Worm (Caenorhabditis elegans) whole organism, early embryonic: Measurements from ENCODE around the gene ZK370.6.

Experiments used
- B0310.2 ChIP-seq: sonication (generic microtip); optimal IDR thresholded peaks from 2 replicates; lab custom pipeline; 2016; ENCODE audit warnings: mild to moderate bottlenecking, missing genetic modification characterization, missing compliant biosample characterization
- F13C5.2 ChIP-seq: sonication (generic microtip); optimal IDR thresholded peaks from 2 replicates; lab custom pipeline; 2017; ENCODE audit warnings: mild to moderate bottlenecking, missing genetic modification characterization, inconsistent platforms, missing compliant biosample characterization
- aly-1 ChIP-seq: sonication (generic microtip); optimal IDR thresholded peaks from 2 replicates; lab custom pipeline; 2016; ENCODE audit warnings: missing genetic modification characterization, missing compliant biosample characterization
- ama-1 ChIP-seq: fragments of 150-350 bp; optimal IDR thresholded peaks from 2 replicates; lab custom pipeline; 2014
- ceh-13 ChIP-seq: fragments of 200-800 bp; sonication (Bioruptor generic); optimal IDR thresholded peaks from 2 replicates; lab custom pipeline; 2018; ENCODE audit warnings: mild to moderate bottlenecking, missing genetic modification characterization, missing compliant biosample characterization
- ceh-36 ChIP-seq: sonication (generic microtip); optimal IDR thresholded peaks from 2 replicates; lab custom pipeline; 2016; ENCODE audit warnings: missing genetic modification characterization, inconsistent platforms, missing compliant biosample characterization
- ets-7 ChIP-seq: sonication (generic microtip); optimal IDR thresholded peaks from 2 replicates; lab custom pipeline; 2016; ENCODE audit warnings: missing genotype, missing genetic modification characterization, missing compliant biosample characterization
- flt-1 ChIP-seq: fragments of 200-800 bp; sonication (Bioruptor generic); IDR thresholded peaks from 2 replicates; pipeline ENCODE4 v1.3.6; 2022; ENCODE audit warnings: missing genetic modification characterization, missing compliant biosample characterization
- hmbx-1 ChIP-seq: sonication (generic microtip); optimal IDR thresholded peaks from 2 replicates; lab custom pipeline; 2016; ENCODE audit warnings: mild to moderate bottlenecking, missing genetic modification characterization, missing compliant biosample characterization
- hmg-4 ChIP-seq: fragments of 200-800 bp; sonication (Bioruptor generic); optimal IDR thresholded peaks from 2 replicates; lab custom pipeline; 2018; ENCODE audit warnings: mild to moderate bottlenecking, missing genetic modification characterization, missing compliant biosample characterization
- hnd-1 ChIP-seq: sonication (generic microtip); optimal IDR thresholded peaks from 2 replicates; lab custom pipeline; 2016; ENCODE audit warnings: missing genetic modification characterization, missing compliant biosample characterization
- pes-1 ChIP-seq: fragments of 200-800 bp; sonication (Bioruptor generic); IDR thresholded peaks from 2 replicates; pipeline ENCODE4 v1.3.6; 2022; ENCODE audit warnings: missing genetic modification reagents, missing genetic modification characterization, missing compliant biosample characterization
- scrt-1 ChIP-seq: fragments of 200-800 bp; sonication (Bioruptor generic); IDR thresholded peaks from 2 replicates; pipeline ENCODE4 v1.3.6; 2022; ENCODE audit warnings: missing genetic modification characterization, missing compliant biosample characterization
- sea-1 ChIP-seq: fragments of 200-800 bp; sonication (Bioruptor generic); conservative IDR thresholded peaks from 2 replicates; pipeline ENCODE4 v1.3.6; 2022; ENCODE audit warnings: missing genetic modification characterization, missing compliant biosample characterization
- tbx-11 ChIP-seq: fragments of 200-800 bp; sonication (Bioruptor generic); IDR thresholded peaks from 2 replicates; pipeline ENCODE4 v1.3.6; 2022; ENCODE audit warnings: missing genetic modification characterization, missing compliant biosample characterization
- tbx-37 ChIP-seq: fragments of 200-800 bp; sonication (Bioruptor generic); conservative IDR thresholded peaks from 2 replicates; pipeline ENCODE4 v1.3.6; 2022; ENCODE audit warnings: missing genetic modification reagents, missing genetic modification characterization, missing compliant biosample characterization
- tra-4 ChIP-seq: sonication (generic microtip); optimal IDR thresholded peaks from 2 replicates; lab custom pipeline; 2017; ENCODE audit warnings: missing genetic modification characterization, missing compliant biosample characterization

The ZK370.6 gene

DNA sequence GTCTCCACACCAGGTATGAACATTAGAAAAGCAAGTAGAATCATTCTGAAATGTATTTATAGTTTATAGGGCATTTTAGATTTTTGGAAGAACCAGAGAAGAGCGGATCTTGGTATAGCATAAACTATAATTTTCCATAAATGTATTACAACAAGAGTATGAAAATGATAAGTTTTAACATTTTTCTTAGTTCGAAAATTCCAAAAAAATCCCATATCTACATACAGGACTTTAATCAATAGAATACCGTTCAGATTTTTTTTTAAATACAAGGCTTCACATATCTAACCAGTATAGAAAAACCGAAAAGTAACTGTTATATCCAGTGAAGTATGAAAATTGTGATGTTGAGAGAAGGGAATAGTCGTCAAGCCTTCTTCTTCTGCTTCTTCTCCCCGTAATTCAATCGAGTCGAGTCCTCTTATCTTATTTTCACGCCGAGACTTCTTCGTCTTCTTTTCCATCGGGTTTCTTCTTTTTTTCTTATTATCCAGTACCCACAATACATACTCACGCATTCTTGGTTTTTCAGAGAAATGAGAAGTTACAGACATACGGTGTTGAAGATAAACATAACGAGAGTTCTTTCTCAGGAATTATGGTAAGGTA, at the start of gene ZK370.6:
Gene ZK370.6, minus strand, starts transcription at position 51 of the 609 bp plus-strand sequence.
- TF ChIP-seq pes-1 (GFP tag; lab: Robert Waterston, UW) (no peak), ceh-36 (tag; lab: Kevin White, UChicago) (no peak), hmg-4 (GFP tag; lab: Kevin White, UChicago) (no peak), F13C5.2 (tag; lab: Kevin White, UChicago) (no peak), sea-1 (GFP tag; lab: Robert Waterston, UW) (no peak), tra-4 (no peak), aly-1 (tag; lab: Kevin White, UChicago) (no peak), B0310.2 (tag; lab: Kevin White, UChicago) (no peak), ama-1 (lab: Kevin White, UChicago) (no peak), hnd-1 (tag; lab: Kevin White, UChicago) (no peak), ets-7 (tag; lab: Kevin White, UChicago) (no peak), hmbx-1 (tag; lab: Kevin White, UChicago) (no peak), tbx-11 (GFP tag; lab: Robert Waterston, UW) (no peak), flt-1 (GFP tag; lab: Robert Waterston, UW) (no peak), tbx-37 (GFP tag; lab: Robert Waterston, UW) (no peak), ceh-13 (GFP tag; lab: Kevin White, UChicago) (no peak), scrt-1 (no peak)

DNA sequence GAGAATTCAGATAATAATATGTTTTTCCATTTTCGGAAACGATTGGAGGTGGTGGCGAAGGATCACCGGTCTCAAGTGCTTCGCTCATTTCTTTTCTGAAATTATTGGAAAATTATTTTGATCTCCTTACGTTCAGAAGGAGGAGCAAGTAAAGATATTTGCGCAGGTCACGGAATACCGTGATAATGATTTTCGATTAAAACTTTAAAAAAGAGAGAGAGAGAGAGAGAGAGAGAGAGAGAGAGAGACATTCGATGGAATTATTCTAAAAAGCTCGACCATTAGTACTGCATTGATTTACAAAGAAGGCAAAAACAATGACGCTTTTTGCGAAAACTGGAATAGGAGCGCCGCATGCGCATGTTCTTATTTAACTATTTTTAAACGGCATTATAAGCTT, 48.6 kb upstream of the ZK370.6 start, which contains the start of gene ztf-1:
Gene ztf-1, minus strand, starts transcription at position 101 of the 400 bp plus-strand sequence.
- TF ChIP-seq pes-1 (GFP tag; lab: Robert Waterston, UW) (no peak), sea-1 (GFP tag; lab: Robert Waterston, UW) (no peak), tbx-37 (GFP tag; lab: Robert Waterston, UW) (no peak), hnd-1 (tag; lab: Kevin White, UChicago) (no peak), tbx-11 (GFP tag; lab: Robert Waterston, UW) (no peak), ama-1 (lab: Kevin White, UChicago) (no peak), scrt-1 (no peak), ceh-13 (GFP tag; lab: Kevin White, UChicago) (no peak), aly-1 (tag; lab: Kevin White, UChicago) (no peak), tra-4 (no peak), hmbx-1 (tag; lab: Kevin White, UChicago) (no peak), flt-1 (GFP tag; lab: Robert Waterston, UW) (no peak), ets-7 (tag; lab: Kevin White, UChicago) (no peak), B0310.2 (tag; lab: Kevin White, UChicago) (no peak), F13C5.2 (tag; lab: Kevin White, UChicago) (no peak), ceh-36 (tag; lab: Kevin White, UChicago) (no peak), hmg-4 (GFP tag; lab: Kevin White, UChicago) (no peak)

DNA sequence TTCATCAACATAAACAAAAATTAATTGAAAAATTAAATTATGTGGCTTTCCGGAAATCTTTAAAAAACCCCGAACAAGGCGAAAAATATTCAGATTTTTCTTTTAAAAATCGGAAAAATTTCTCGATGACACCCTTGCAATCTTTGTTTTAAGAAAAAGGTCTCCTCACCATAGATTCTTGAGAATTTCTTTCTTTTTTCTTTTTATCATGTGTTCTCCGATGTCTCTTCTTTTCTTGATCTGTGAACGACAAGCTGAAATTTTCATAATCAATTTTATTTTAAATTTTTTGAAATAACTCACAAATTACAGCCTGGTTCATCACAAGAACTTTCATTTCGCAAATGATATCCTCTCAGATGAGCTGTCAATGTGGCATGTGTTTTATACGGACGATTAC, 47.6 kb upstream of the ZK370.6 start, which contains the start of the genes zfp-1 and F54F2.14:
Gene zfp-1, plus strand, starts transcription at position 301 of the 400 bp plus-strand sequence.
Gene F54F2.14, plus strand, starts transcription at position 312 of the 400 bp plus-strand sequence.
- TF ChIP-seq B0310.2 (tag; lab: Kevin White, UChicago): no peak
- no peak for TF ChIP-seq flt-1 (GFP tag; lab: Robert Waterston, UW)
- TF ChIP-seq tra-4: no peak
- no peak for TF ChIP-seq hmg-4 (GFP tag; lab: Kevin White, UChicago)
- TF ChIP-seq F13C5.2 (tag; lab: Kevin White, UChicago): no peak
- no peak for TF ChIP-seq ama-1 (lab: Kevin White, UChicago)
- TF ChIP-seq sea-1 (GFP tag; lab: Robert Waterston, UW): no peak
- TF ChIP-seq ceh-13 (GFP tag; lab: Kevin White, UChicago): no peak
- TF ChIP-seq scrt-1: no peak
- TF ChIP-seq hmbx-1 (tag; lab: Kevin White, UChicago): no peak
- TF ChIP-seq aly-1 (tag; lab: Kevin White, UChicago): no peak
- no peak for TF ChIP-seq tbx-11 (GFP tag; lab: Robert Waterston, UW)
- TF ChIP-seq ets-7 (tag; lab: Kevin White, UChicago): no peak
- TF ChIP-seq pes-1 (GFP tag; lab: Robert Waterston, UW): no peak
- TF ChIP-seq ceh-36 (tag; lab: Kevin White, UChicago): no peak
- no peak for TF ChIP-seq tbx-37 (GFP tag; lab: Robert Waterston, UW)
- TF ChIP-seq hnd-1 (tag; lab: Kevin White, UChicago): no peak

DNA sequence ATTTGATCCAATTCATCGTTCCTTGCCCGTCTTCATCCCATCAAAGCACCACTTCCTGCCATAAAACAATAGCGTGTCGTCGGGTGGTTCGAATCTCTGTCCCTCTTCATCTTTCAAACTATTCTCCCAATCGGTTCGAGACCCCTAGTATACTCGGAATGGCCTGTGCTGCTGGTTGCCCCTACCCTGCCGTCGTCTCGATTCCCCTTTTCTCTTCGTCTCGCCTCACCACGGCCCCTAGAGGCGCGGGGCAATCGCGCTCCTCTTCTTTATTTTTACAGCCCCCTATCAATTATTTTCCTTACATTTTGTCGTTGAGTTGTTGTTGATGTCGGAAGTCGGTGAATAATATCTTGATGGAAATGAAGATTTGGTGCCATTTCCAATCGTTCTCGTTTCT, 45.0 kb upstream of the ZK370.6 start:
- no peak for TF ChIP-seq pes-1 (GFP tag; lab: Robert Waterston, UW)
- TF ChIP-seq tra-4: no peak

DNA sequence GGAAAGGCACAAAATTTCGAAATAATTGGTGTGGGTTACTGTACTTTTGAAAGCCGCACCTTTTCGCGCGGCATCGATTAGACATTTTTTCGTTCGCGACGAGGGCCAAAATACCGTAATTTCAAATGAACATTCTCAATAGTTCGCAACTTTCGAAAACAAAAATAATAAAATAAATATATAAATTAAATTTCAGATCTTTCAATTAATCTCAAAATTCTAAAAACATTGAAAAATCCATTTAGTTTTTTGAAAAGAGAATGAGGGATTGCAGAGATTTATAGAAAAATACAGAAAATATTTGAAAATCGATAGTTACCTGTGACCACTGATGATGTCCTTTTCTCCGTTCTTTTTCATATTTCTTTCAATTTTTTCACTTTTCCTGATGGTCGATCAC, 42.4 kb upstream of the ZK370.6 start, which contains the start of gene K02D10.8:
Gene K02D10.8, plus strand, starts transcription at position 301 of the 400 bp plus-strand sequence.
- TF ChIP-seq hmg-4 (GFP tag; lab: Kevin White, UChicago) (no peak), flt-1 (GFP tag; lab: Robert Waterston, UW) (no peak), tbx-37 (GFP tag; lab: Robert Waterston, UW) (no peak), B0310.2 (tag; lab: Kevin White, UChicago) (no peak), pes-1 (GFP tag; lab: Robert Waterston, UW) (no peak), ama-1 (lab: Kevin White, UChicago) (no peak), hmbx-1 (tag; lab: Kevin White, UChicago) (no peak), hnd-1 (tag; lab: Kevin White, UChicago) (no peak), tra-4 (no peak)

DNA sequence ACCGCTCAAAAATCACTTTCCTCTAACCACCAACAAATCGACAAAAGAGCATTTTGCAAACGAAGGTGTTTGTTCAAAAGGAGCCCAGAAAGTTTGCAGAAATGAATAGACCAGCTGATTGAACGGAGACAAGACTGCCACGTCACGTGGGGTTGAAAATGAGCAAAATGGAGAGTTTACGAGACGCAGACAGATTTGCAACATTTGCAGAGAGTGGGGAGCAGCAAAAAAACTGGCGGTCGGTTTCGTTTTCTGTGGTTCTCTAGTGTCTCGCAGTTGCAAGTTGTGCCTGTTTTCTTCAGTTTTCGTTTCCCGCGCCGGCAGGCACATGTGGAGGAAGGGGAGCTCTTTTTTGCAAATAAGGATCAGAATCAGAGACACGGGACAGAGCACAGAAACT, 41.8 kb upstream of the ZK370.6 start:
- TF ChIP-seq ets-7 (tag; lab: Kevin White, UChicago) (no peak), flt-1 (GFP tag; lab: Robert Waterston, UW) (no peak), ama-1 (lab: Kevin White, UChicago) (no peak), hnd-1 (tag; lab: Kevin White, UChicago) (no peak), F13C5.2 (tag; lab: Kevin White, UChicago) (no peak), ceh-36 (tag; lab: Kevin White, UChicago) (no peak), hmg-4 (GFP tag; lab: Kevin White, UChicago) (no peak), scrt-1 (no peak)
